Worm (Caenorhabditis elegans) whole organism, L4 larva: ENCODE data around the gene rike-1.

Experiments
- F26F4.8 ChIP-seq: fragments of 200-800 bp; sonication (Bioruptor generic); conservative IDR thresholded peaks from 2 replicates; pipeline ENCODE4 v1.3.6; 2022; ENCODE audit warnings: missing genetic modification characterization, missing compliant biosample characterization
- F37D6.2 ChIP-seq: sonication (generic microtip); optimal IDR thresholded peaks from 2 replicates; lab custom pipeline; 2016; ENCODE audit warnings: mild to moderate bottlenecking, missing genetic modification characterization, missing compliant biosample characterization
- Y48G9A.11 ChIP-seq: fragments of 200-800 bp; sonication (Bioruptor generic); IDR thresholded peaks from 2 replicates; pipeline ENCODE4 v1.3.6; 2022; ENCODE audit warnings: missing genetic modification reagents, missing genetic modification characterization, missing compliant biosample characterization
- ZK337.2 ChIP-seq: fragments of 200-800 bp; sonication (Bioruptor generic); IDR thresholded peaks from 2 replicates; pipeline ENCODE4 v1.3.6; 2022; ENCODE audit warnings: missing genetic modification reagents, missing genetic modification characterization, missing compliant biosample characterization
- aha-1 ChIP-seq: fragments of 150-350 bp; peaks from one replicate; lab custom pipeline; 2014; ENCODE audit warnings: missing biosample characterization, missing genetic modification characterization
- aly-2 ChIP-seq: sonication (generic microtip); optimal IDR thresholded peaks from 2 replicates; lab custom pipeline; 2018; ENCODE audit warnings: missing biosample characterization, missing genetic modification characterization
- attf-4 ChIP-seq: sonication (generic microtip); optimal IDR thresholded peaks from 3 replicates; lab custom pipeline; 2017; ENCODE audit warnings: missing biosample characterization, missing genetic modification characterization
- ceh-32 ChIP-seq: sonication (generic microtip); optimal IDR thresholded peaks from 2 replicates; lab custom pipeline; 2016; ENCODE audit warnings: mild to moderate bottlenecking, missing genetic modification characterization, missing compliant biosample characterization; ENCODE audit not compliant: poor library complexity
- ceh-44 ChIP-seq: fragments of 200-800 bp; sonication (Bioruptor generic); IDR thresholded peaks from 2 replicates; pipeline ENCODE4 v1.3.6; 2022; ENCODE audit warnings: missing genetic modification reagents, missing genetic modification characterization, missing compliant biosample characterization
- ces-1 ChIP-seq: fragments of 150-350 bp; sonication (generic microtip); optimal IDR thresholded peaks from 4 replicates; lab custom pipeline; 2014; ENCODE audit warnings: missing biosample characterization, missing genetic modification reagents, missing genetic modification characterization
- cey-2 ChIP-seq: sonication (generic microtip); optimal IDR thresholded peaks from 3 replicates; lab custom pipeline; 2017; ENCODE audit warnings: missing genetic modification characterization, mild to moderate bottlenecking, missing compliant biosample characterization, antibody characterized with exemption, borderline replicate concordance; ENCODE audit not compliant: insufficient read depth
- daf-12 ChIP-seq: fragments of 150-350 bp; optimal IDR thresholded peaks from 2 replicates; lab custom pipeline; 2014; ENCODE audit warnings: missing biosample characterization, missing genetic modification reagents, missing genetic modification characterization
- daf-16 ChIP-seq, 3 experiments: sonication (generic microtip); optimal IDR thresholded peaks; 2 replicates each; lab custom pipeline; 2016 to 2017; ENCODE audit warnings: missing genetic modification characterization in 3 of 3, missing genetic modification reagents in 3 of 3, mild to moderate bottlenecking in 2 of 3, missing compliant biosample characterization in 2 of 3, missing biosample characterization in 1 of 3, moderate library complexity in 1 of 3
- dmd-8 ChIP-seq: fragments of 200-800 bp; sonication (Bioruptor generic); IDR thresholded peaks from 2 replicates; pipeline ENCODE4 v1.3.6; 2022; ENCODE audit warnings: missing genetic modification characterization, missing compliant biosample characterization
- dpl-1 ChIP-seq: fragments of 150-350 bp; optimal IDR thresholded peaks from 2 replicates; lab custom pipeline; 2014; ENCODE audit warnings: missing biosample characterization, missing genetic modification reagents, missing genetic modification characterization
- duxl-1 ChIP-seq: sonication (generic microtip); optimal IDR thresholded peaks from 2 replicates; lab custom pipeline; 2016; ENCODE audit warnings: mild to moderate bottlenecking, missing genetic modification characterization, moderate library complexity, missing compliant biosample characterization; ENCODE audit not compliant: poor library complexity
- dve-1 ChIP-seq: sonication (generic microtip); optimal IDR thresholded peaks from 2 replicates; lab custom pipeline; 2017; ENCODE audit warnings: antibody characterized with exemption, mild to moderate bottlenecking, missing genetic modification characterization, missing compliant biosample characterization; ENCODE audit not compliant: insufficient read depth
- lin-15B ChIP-seq: fragments of 150-350 bp; sonication (generic microtip); optimal IDR thresholded peaks from 3 replicates; lab custom pipeline; 2014; ENCODE audit warnings: missing biosample characterization, missing genetic modification characterization
- madf-9 ChIP-seq: fragments of 200-800 bp; sonication (Bioruptor generic); conservative IDR thresholded peaks from 2 replicates; pipeline ENCODE4 v1.3.6; 2022; ENCODE audit warnings: missing genetic modification reagents, missing genetic modification characterization, missing compliant biosample characterization
- mep-1 ChIP-seq: fragments of 150-350 bp; sonication (generic microtip); optimal IDR thresholded peaks from 3 replicates; lab custom pipeline; 2014; ENCODE audit warnings: missing biosample characterization, missing genetic modification characterization
- nhr-237 ChIP-seq: sonication (generic microtip); optimal IDR thresholded peaks from 2 replicates; lab custom pipeline; 2017; ENCODE audit warnings: missing biosample characterization, missing genetic modification characterization
- nhr-48 ChIP-seq: sonication (generic microtip); optimal IDR thresholded peaks from 2 replicates; lab custom pipeline; 2016; ENCODE audit warnings: mild to moderate bottlenecking, missing genetic modification characterization, missing compliant biosample characterization
- php-3 ChIP-seq: fragments of 200-800 bp; sonication (Bioruptor generic); IDR thresholded peaks from 2 replicates; pipeline ENCODE4 v1.3.6; 2022; ENCODE audit warnings: missing genetic modification reagents, missing genetic modification characterization, missing compliant biosample characterization
- snpc-4 ChIP-seq: fragments of 150-350 bp; optimal IDR thresholded peaks from 2 replicates; lab custom pipeline; 2014; ENCODE audit warnings: missing biosample characterization, missing genetic modification characterization
- spr-3 ChIP-seq: fragments of 200-800 bp; sonication (Bioruptor generic); optimal IDR thresholded peaks from 2 replicates; lab custom pipeline; 2018; ENCODE audit warnings: mild to moderate bottlenecking, missing genetic modification characterization, missing compliant biosample characterization
- tag-97 ChIP-seq: fragments of 200-800 bp; sonication (Bioruptor generic); IDR thresholded peaks from 2 replicates; pipeline ENCODE4 v1.3.6; 2022; ENCODE audit warnings: missing genetic modification characterization, missing compliant biosample characterization
- tra-1 ChIP-seq: fragments of 200-800 bp; sonication (Bioruptor generic); IDR thresholded peaks from 2 replicates; pipeline ENCODE4 v1.3.6; 2022; ENCODE audit warnings: missing genetic modification reagents, missing genetic modification characterization, missing compliant biosample characterization
- unc-62 ChIP-seq, 3 experiments: fragments of 150-350 bp in 1 of 3; sonication (generic microtip); optimal IDR thresholded peaks in 2 of 3; peaks in 1 of 3; 1 replicate in 1 of 3; 2 replicates in 2 of 3; lab custom pipeline; 2014 to 2017; ENCODE audit warnings: missing biosample characterization in 3 of 3, missing genetic modification characterization in 3 of 3, missing genetic modification reagents in 3 of 3, missing genotype in 1 of 3
- vab-7 ChIP-seq: fragments of 200-800 bp; sonication (Bioruptor generic); IDR thresholded peaks from 2 replicates; pipeline ENCODE4 v1.3.6; 2022; ENCODE audit warnings: missing genetic modification reagents, missing genetic modification characterization, missing compliant biosample characterization
- ztf-7 ChIP-seq: fragments of 150-350 bp; optimal IDR thresholded peaks from 2 replicates; lab custom pipeline; 2014; ENCODE audit warnings: missing biosample characterization, missing genetic modification characterization

The rike-1 gene

DNA sequence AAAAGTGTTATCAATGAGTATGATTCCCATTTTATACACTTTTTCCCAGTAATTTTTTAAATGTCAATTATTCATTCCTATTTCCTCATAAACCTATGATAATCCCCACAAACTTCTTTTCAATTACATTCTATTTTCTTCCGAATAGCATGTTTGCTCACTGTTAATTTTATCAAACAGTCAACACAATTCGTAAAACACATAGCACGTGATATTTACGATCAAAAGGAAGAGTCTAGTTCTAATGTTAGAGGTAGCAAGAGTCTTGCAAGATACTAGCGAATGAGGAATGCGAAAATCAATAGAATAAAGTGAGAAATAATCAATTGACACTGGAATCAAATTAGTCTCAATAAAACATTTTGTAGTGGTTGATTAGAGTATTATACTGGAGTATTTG, 6.3 kb downstream of the rike-1 start:
- TF ChIP-seq daf-16 (GFP tag; optimal IDR thresholded peaks at IDR 0.05; lab: Kevin White, UChicago) (no peak), daf-16 (tag; optimal IDR thresholded peaks at IDR 0.05; lab: Kevin White, UChicago) (peak; percentile 35), ZK337.2 (GFP tag; lab: Robert Waterston, UW) (no peak), mep-1 (tag; lab: Kevin White, UChicago) (no peak), ceh-32 (tag; lab: Kevin White, UChicago) (no peak), ceh-44 (GFP tag; lab: Robert Waterston, UW) (no peak)
- TF ChIP-seq, all 104 proteins: peak for 1

DNA sequence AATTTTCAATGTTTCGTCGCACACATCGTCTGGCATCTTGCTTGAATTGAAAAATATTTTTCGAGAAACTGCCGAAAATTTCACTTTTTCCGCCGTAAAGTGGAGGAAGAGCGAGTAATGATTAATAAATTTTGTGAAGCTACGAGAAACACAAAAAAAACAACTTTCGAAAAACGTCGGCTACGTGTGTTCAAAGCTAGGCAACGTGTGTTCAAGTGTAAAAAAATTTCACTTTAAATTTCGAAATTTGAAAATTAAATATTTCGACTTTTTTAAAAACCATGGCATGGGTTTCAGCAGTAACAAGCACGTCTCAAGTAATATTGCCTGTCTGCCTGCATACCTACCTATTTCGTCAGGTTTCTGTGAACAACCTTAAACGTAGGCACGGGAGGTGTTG, 9.4 kb downstream of the rike-1 start, which contains the start of gene tag-191:
Gene tag-191 (minus strand): TSS at position 101 of the 400 bp plus-strand sequence.
- no peak for TF ChIP-seq daf-12 (tag; lab: Kevin White, UChicago)
- no peak for TF ChIP-seq dve-1 (tag; lab: Kevin White, UChicago)
- TF ChIP-seq unc-62 (GFP tag; optimal IDR thresholded peaks at IDR 0.05 in 1 of 2; lab: Kevin White, UChicago), result peak in 1 of 2 experiments; percentile 11
- no peak for TF ChIP-seq unc-62 (tag; optimal IDR thresholded peaks at IDR 0.05; lab: Kevin White, UChicago)

ce11 chrV:14532374-14532773, 13.3 kb downstream of the rike-1 start:
- TF ChIP-seq ztf-7 (tag; lab: Kevin White, UChicago), result no peak
- no peak for TF ChIP-seq duxl-1
- TF ChIP-seq F26F4.8 (GFP tag; lab: Robert Waterston, UW), result no peak
- TF ChIP-seq lin-15B, result no peak
- TF ChIP-seq aha-1 (tag; lab: Kevin White, UChicago), result peak; percentile 70

DNA sequence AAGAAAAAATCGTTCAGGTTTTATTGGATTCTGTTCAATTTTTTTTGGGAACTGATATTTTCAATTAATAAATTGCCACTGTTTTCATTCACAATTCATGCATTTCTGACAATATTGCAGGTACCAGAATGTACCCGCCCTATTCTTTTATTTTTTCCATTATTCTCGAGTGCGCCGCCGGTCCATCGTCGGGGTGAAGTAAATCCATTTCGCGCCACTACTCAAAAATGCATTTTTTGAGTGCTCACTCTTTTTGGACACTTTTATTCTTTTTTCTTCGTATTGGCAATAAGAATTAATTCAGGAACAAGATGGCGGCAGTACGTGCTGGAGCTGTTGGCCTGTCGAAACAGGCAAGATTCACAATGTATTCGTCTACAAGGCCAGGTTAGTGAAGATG, 14.9 kb downstream of the rike-1 start, which contains the start of gene kcnl-4:
Gene kcnl-4 (plus strand): TSS at position 301 of the 400 bp plus-strand sequence.
- TF ChIP-seq F37D6.2 (tag; lab: Kevin White, UChicago), result no peak
- no peak for TF ChIP-seq tra-1 (GFP tag; lab: Robert Waterston, UW)
- no peak for TF ChIP-seq attf-4 (tag; lab: Kevin White, UChicago)
- no peak for TF ChIP-seq snpc-4 (tag; lab: Kevin White, UChicago)
- TF ChIP-seq, all 104 proteins: peak for 0

ce11 chrV:14527210-14527609, 18.5 kb downstream of the rike-1 start:
- TF ChIP-seq ces-1 (GFP tag; lab: Kevin White, UChicago) (peak; percentile 53), vab-7 (GFP tag; lab: Robert Waterston, UW) (no peak)
- TF ChIP-seq, all 104 proteins: peak for 1

ce11 chrV:14525089-14525488, 20.6 kb downstream of the rike-1 start, which contains the start of gene hda-1:
TSS of gene hda-1 (plus strand) at chrV:14525389.
- TF ChIP-seq madf-9 (GFP tag; lab: Robert Waterston, UW) (no peak), lin-15B (no peak), dve-1 (tag; lab: Kevin White, UChicago) (no peak), Y48G9A.11 (no peak), spr-3 (GFP tag; lab: Kevin White, UChicago) (no peak), dpl-1 (GFP tag; lab: Kevin White, UChicago) (no peak), aly-2 (no peak), nhr-237 (tag; lab: Kevin White, UChicago) (no peak), tag-97 (GFP tag; lab: Robert Waterston, UW) (no peak), F26F4.8 (GFP tag; lab: Robert Waterston, UW) (no peak), php-3 (GFP tag; lab: Robert Waterston, UW) (no peak), nhr-48 (tag; lab: Kevin White, UChicago) (no peak), dmd-8 (GFP tag; lab: Robert Waterston, UW) (no peak), ceh-44 (GFP tag; lab: Robert Waterston, UW) (no peak), cey-2 (tag; lab: Kevin White, UChicago) (no peak)
